Worm (Caenorhabditis elegans): ENCODE results near the gene C42D4.3.

DNA sequence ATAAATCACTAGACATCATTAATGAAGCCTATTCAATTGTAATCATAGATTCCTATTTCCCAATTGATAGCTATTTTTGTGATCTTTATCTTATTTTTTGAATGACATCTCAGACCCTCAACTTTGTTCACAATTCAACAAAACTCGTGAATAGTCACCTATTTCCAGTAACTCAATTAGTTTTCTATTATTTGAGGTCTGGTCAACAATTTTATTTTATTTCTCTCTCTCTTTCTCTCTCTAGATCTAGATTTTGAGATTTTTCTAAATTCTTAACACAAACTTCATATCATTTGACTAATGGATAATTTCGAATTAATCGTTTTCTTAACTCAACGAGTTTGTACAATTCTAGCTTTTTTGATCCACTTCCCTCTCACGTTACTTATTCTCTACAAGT, 5.5 kb upstream of the C42D4.3 start, which contains the start of gene str-1:
- TF ChIP-seq attf-3 (GFP tag; conservative IDR thresholded peaks at IDR 0.05), result no peak
- no peak for TF ChIP-seq madf-8 (GFP tag; conservative IDR thresholded peaks at IDR 0.05)
- no peak for TF ChIP-seq mcd-1 (GFP tag; IDR thresholded peaks at IDR 0.05)
- TF ChIP-seq unc-62 (GFP tag; optimal IDR thresholded peaks at IDR 0.05), result no peak
- no peak for TF ChIP-seq egl-18 (GFP tag; IDR thresholded peaks at IDR 0.05)
- TF ChIP-seq dox-1 (GFP tag; IDR thresholded peaks at IDR 0.05), result no peak
- no peak for TF ChIP-seq chd-7 (tag; optimal IDR thresholded peaks at IDR 0.05)
- no peak for TF ChIP-seq ets-4 (GFP tag; optimal IDR thresholded peaks at IDR 0.05)
- no peak for TF ChIP-seq let-526 (GFP tag; IDR thresholded peaks at IDR 0.05)
- no peak for TF ChIP-seq zim-3 (tag; optimal IDR thresholded peaks at IDR 0.05)
- TF ChIP-seq efl-1 (GFP tag; optimal IDR thresholded peaks at IDR 0.05), result no peak
- no peak for TF ChIP-seq rec-8 (tag; optimal IDR thresholded peaks at IDR 0.05)
- TF ChIP-seq B0035.1 (tag; optimal IDR thresholded peaks at IDR 0.05), result no peak
